Fruit fly (Drosophila melanogaster) whole organism, embryonic: ENCODE results near the gene CG11842.

ENCODE experiments used
- Asciz ChIP-seq: fragments of 200-800 bp; sonication (Bioruptor generic); optimal IDR thresholded peaks from 2 replicates; lab custom pipeline; 2017; ENCODE audit warnings: missing biosample characterization, mild to moderate bottlenecking, missing genetic modification characterization, missing genetic modification reagents
- B-H2 ChIP-seq: fragments of 200-800 bp; sonication (Bioruptor generic); optimal IDR thresholded peaks from 2 replicates; lab custom pipeline; 2018; ENCODE audit warnings: missing biosample characterization, mild to moderate bottlenecking, missing genetic modification characterization
- Bteb2 ChIP-seq: fragments of 200-800 bp; sonication (Bioruptor generic); optimal IDR thresholded peaks from 2 replicates; lab custom pipeline; 2016; ENCODE audit warnings: missing biosample characterization, missing genetic modification characterization
- C15 ChIP-seq: fragments of 200-800 bp; sonication (Bioruptor generic); IDR thresholded peaks from 3 replicates; pipeline ENCODE4 v1.3.6; 2022; ENCODE audit warnings: missing biosample characterization, missing genetic modification characterization
- CG10147 ChIP-seq: fragments of 200-800 bp; sonication (Bioruptor generic); optimal IDR thresholded peaks from 2 replicates; lab custom pipeline; 2019; ENCODE audit warnings: missing biosample characterization, mild to moderate bottlenecking, missing genetic modification characterization, moderate library complexity
- CG10565 ChIP-seq: fragments of 200-800 bp; sonication (Bioruptor generic); optimal IDR thresholded peaks from 3 replicates; lab custom pipeline; 2016; ENCODE audit warnings: missing biosample characterization, mild to moderate bottlenecking, missing genetic modification characterization
- CG11247 ChIP-seq: fragments of 200-800 bp; sonication (Bioruptor generic); IDR thresholded peaks from 2 replicates; pipeline ENCODE4 v1.3.6; 2022; ENCODE audit warnings: missing biosample characterization, missing genetic modification characterization
- CG11560 ChIP-seq: fragments of 200-800 bp; sonication (Bioruptor generic); IDR thresholded peaks from 3 replicates; pipeline ENCODE4 v1.3.6; 2022; ENCODE audit warnings: missing biosample characterization, missing genetic modification characterization
- CG12219 ChIP-seq: fragments of 200-800 bp; sonication (Bioruptor generic); optimal IDR thresholded peaks from 3 replicates; lab custom pipeline; 2018; ENCODE audit warnings: missing biosample characterization, mild to moderate bottlenecking, missing genetic modification characterization
- CG15514 ChIP-seq: fragments of 200-800 bp; sonication (Bioruptor generic); optimal IDR thresholded peaks from 3 replicates; lab custom pipeline; 2017; ENCODE audit warnings: missing biosample characterization, missing genetic modification characterization, mild to moderate bottlenecking, moderate library complexity, missing genetic modification reagents
- CG1603 ChIP-seq: fragments of 200-800 bp; sonication (Bioruptor generic); optimal IDR thresholded peaks from 2 replicates; lab custom pipeline; 2019; ENCODE audit warnings: missing biosample characterization, mild to moderate bottlenecking, missing genetic modification characterization, moderate library complexity
- CG17186 ChIP-seq: fragments of 200-800 bp; sonication (Bioruptor generic); optimal IDR thresholded peaks from 3 replicates; lab custom pipeline; 2017; ENCODE audit warnings: missing biosample characterization, missing genetic modification reagents, missing genetic modification characterization
- CG2202 ChIP-seq: fragments of 200-800 bp; sonication (Bioruptor generic); optimal IDR thresholded peaks from 2 replicates; lab custom pipeline; 2018; ENCODE audit warnings: missing biosample characterization, mild to moderate bottlenecking, missing genetic modification characterization
- CG33557 ChIP-seq: fragments of 200-800 bp; sonication (Bioruptor generic); optimal IDR thresholded peaks from 2 replicates; lab custom pipeline; 2019; ENCODE audit warnings: missing biosample characterization, mild to moderate bottlenecking, missing genetic modification characterization, moderate library complexity
- CG4282 ChIP-seq: fragments of 200-800 bp; sonication (Bioruptor generic); optimal IDR thresholded peaks from 2 replicates; lab custom pipeline; 2016; ENCODE audit warnings: missing biosample characterization, missing genetic modification characterization
- CG4360 ChIP-seq: fragments of 200-800 bp; sonication (Bioruptor generic); IDR thresholded peaks from 2 replicates; pipeline ENCODE4 v1.3.6; 2022; ENCODE audit warnings: missing biosample characterization, missing genetic modification characterization
- CG4404 ChIP-seq: fragments of 200-800 bp; sonication (Bioruptor generic); IDR thresholded peaks from 2 replicates; pipeline ENCODE4 v1.3.6; 2022; ENCODE audit warnings: missing biosample characterization, missing genetic modification characterization
- CG5180 ChIP-seq: fragments of 200-800 bp; sonication (Bioruptor generic); optimal IDR thresholded peaks from 3 replicates; lab custom pipeline; 2017; ENCODE audit warnings: missing biosample characterization, missing genetic modification characterization, mild to moderate bottlenecking, moderate library complexity, missing genetic modification reagents
- CG8281 ChIP-seq: fragments of 200-800 bp; sonication (Bioruptor generic); optimal IDR thresholded peaks from 2 replicates; lab custom pipeline; 2018; ENCODE audit warnings: missing biosample characterization, mild to moderate bottlenecking, missing genetic modification characterization, moderate library complexity
- CG8478 ChIP-seq: fragments of >200 bp; optimal IDR thresholded peaks from 2 replicates; lab custom pipeline; 2018
- CG9932 ChIP-seq: fragments of 200-800 bp; sonication (Bioruptor generic); IDR thresholded peaks from 2 replicates; pipeline ENCODE4 v1.3.6; 2022; ENCODE audit warnings: missing biosample characterization, missing genetic modification characterization
- Chrac-16 ChIP-seq: fragments of 200-800 bp; sonication (Bioruptor generic); optimal IDR thresholded peaks from 3 replicates; lab custom pipeline; 2016; ENCODE audit warnings: missing biosample characterization, missing genetic modification characterization
- Doc2 ChIP-seq: fragments of 200-800 bp; sonication (Bioruptor generic); IDR thresholded peaks from 2 replicates; pipeline ENCODE4 v1.3.6; 2022; ENCODE audit warnings: missing biosample characterization, missing genetic modification characterization
- Drgx ChIP-seq: fragments of 200-800 bp; sonication (Bioruptor generic); IDR thresholded peaks from 2 replicates; pipeline ENCODE4 v1.3.6; 2022; ENCODE audit warnings: missing biosample characterization, missing genetic modification characterization
- E2f1 ChIP-seq: fragments of 200-800 bp; sonication (Bioruptor generic); IDR thresholded peaks from 2 replicates; pipeline ENCODE4 v1.3.6; 2022; ENCODE audit warnings: missing biosample characterization, missing genetic modification characterization
- H2.0 ChIP-seq: fragments of 200-800 bp; sonication (Bioruptor generic); IDR thresholded peaks from 2 replicates; pipeline ENCODE4 v1.3.6; 2022; ENCODE audit warnings: missing biosample characterization, missing genetic modification characterization
- Hmx ChIP-seq: fragments of 200-800 bp; sonication (Bioruptor generic); optimal IDR thresholded peaks from 2 replicates; lab custom pipeline; 2016; ENCODE audit warnings: missing biosample characterization, missing genetic modification characterization
- Hr78 ChIP-seq, 2 experiments: fragments of 200-800 bp in 1 of 2; fragments of >200 bp in 1 of 2; sonication (Bioruptor generic) in 1 of 2; optimal IDR thresholded peaks; 2 replicates each; lab custom pipeline; 2017 to 2019; ENCODE audit warnings: missing biosample characterization in 2 of 2, missing genetic modification characterization in 2 of 2, mild to moderate bottlenecking in 1 of 2, moderate library complexity in 1 of 2
- Lpt ChIP-seq: fragments of >200 bp; optimal IDR thresholded peaks from 2 replicates; lab custom pipeline; 2018; ENCODE audit warnings: missing biosample characterization, missing genetic modification characterization
- MTF-1 ChIP-seq: fragments of 200-800 bp; sonication (Bioruptor generic); optimal IDR thresholded peaks from 2 replicates; lab custom pipeline; 2018; ENCODE audit warnings: missing biosample characterization, mild to moderate bottlenecking, missing genetic modification characterization, borderline replicate concordance
- Myb ChIP-seq: fragments of 200-800 bp; sonication (Bioruptor generic); optimal IDR thresholded peaks from 2 replicates; lab custom pipeline; 2016; ENCODE audit warnings: missing biosample characterization, missing genetic modification characterization
- PHDP ChIP-seq: fragments of 200-800 bp; sonication (Bioruptor generic); optimal IDR thresholded peaks from 3 replicates; lab custom pipeline; 2018; ENCODE audit warnings: missing biosample characterization, mild to moderate bottlenecking, missing genetic modification characterization, moderate library complexity
- Rfx ChIP-seq: fragments of 200-800 bp; sonication (Bioruptor generic); IDR thresholded peaks from 2 replicates; pipeline ENCODE4 v1.3.6; 2022; ENCODE audit warnings: missing biosample characterization, missing genetic modification characterization
- Rx ChIP-seq: fragments of 200-800 bp; sonication (Bioruptor generic); IDR thresholded peaks from 2 replicates; pipeline ENCODE4 v1.3.6; 2022; ENCODE audit warnings: missing biosample characterization, missing genetic modification characterization
- Side ChIP-seq: fragments of 200-800 bp; sonication (Bioruptor generic); optimal IDR thresholded peaks from 2 replicates; lab custom pipeline; 2016; ENCODE audit warnings: missing biosample characterization, missing genetic modification characterization
- Sox100B ChIP-seq: fragments of 200-800 bp; sonication (Bioruptor generic); optimal IDR thresholded peaks from 3 replicates; lab custom pipeline; 2018; ENCODE audit warnings: missing biosample characterization, mild to moderate bottlenecking, missing genetic modification characterization
- Ssrp ChIP-seq: fragments of 200-800 bp; sonication (Bioruptor generic); optimal IDR thresholded peaks from 2 replicates; lab custom pipeline; 2018; ENCODE audit warnings: missing biosample characterization, mild to moderate bottlenecking, missing genetic modification characterization, moderate library complexity
- ac ChIP-seq: fragments of 200-800 bp; sonication (Bioruptor generic); optimal IDR thresholded peaks from 3 replicates; lab custom pipeline; 2017; ENCODE audit warnings: missing biosample characterization, mild to moderate bottlenecking, missing genetic modification characterization
- jing ChIP-seq: fragments of 200-800 bp; sonication (Bioruptor generic); optimal IDR thresholded peaks from 2 replicates; lab custom pipeline; 2018; ENCODE audit warnings: missing biosample characterization, mild to moderate bottlenecking, missing genetic modification characterization
- odd ChIP-seq: fragments of 200-800 bp; sonication (Bioruptor generic); optimal IDR thresholded peaks from 2 replicates; lab custom pipeline; 2017; ENCODE audit warnings: missing biosample characterization, mild to moderate bottlenecking, missing genetic modification characterization
- otp ChIP-seq: fragments of 200-800 bp; sonication (Bioruptor generic); IDR thresholded peaks from 3 replicates; pipeline ENCODE4, ENCODE4 v1.3.6; 2022; ENCODE audit warnings: missing biosample characterization, missing genetic modification characterization
- pho ChIP-seq: fragments of 200-800 bp; sonication (Bioruptor generic); optimal IDR thresholded peaks from 2 replicates; lab custom pipeline; 2016; ENCODE audit warnings: missing biosample characterization, missing genetic modification characterization
- phol ChIP-seq: fragments of 200-800 bp; sonication (Bioruptor generic); optimal IDR thresholded peaks from 3 replicates; lab custom pipeline; 2018; ENCODE audit warnings: missing biosample characterization, mild to moderate bottlenecking, missing genetic modification characterization, moderate library complexity
- pita ChIP-seq: fragments of 200-800 bp; sonication (Bioruptor generic); optimal IDR thresholded peaks from 2 replicates; lab custom pipeline; 2017; ENCODE audit warnings: missing biosample characterization, mild to moderate bottlenecking, missing genetic modification characterization
- scrt ChIP-seq: fragments of 200-800 bp; sonication (Bioruptor generic); optimal IDR thresholded peaks from 2 replicates; lab custom pipeline; 2018; ENCODE audit warnings: missing biosample characterization, mild to moderate bottlenecking, missing genetic modification characterization, moderate library complexity
- sim ChIP-seq: fragments of 200-800 bp; sonication (Bioruptor generic); IDR thresholded peaks from 2 replicates; pipeline ENCODE4 v1.3.6; 2022; ENCODE audit warnings: missing biosample characterization, missing genetic modification characterization
- sug ChIP-seq: fragments of 200-800 bp; optimal IDR thresholded peaks from 2 replicates; lab custom pipeline; 2019; ENCODE audit warnings: missing biosample characterization, mild to moderate bottlenecking, missing genetic modification characterization, moderate library complexity
- wor ChIP-seq: fragments of 200-800 bp; sonication (Bioruptor generic); IDR thresholded peaks from 2 replicates; pipeline ENCODE4 v1.3.6; 2022; ENCODE audit warnings: missing biosample characterization, missing genetic modification characterization
- zen ChIP-seq: fragments of 200-800 bp; sonication (Bioruptor generic); optimal IDR thresholded peaks from 3 replicates; lab custom pipeline; 2018; ENCODE audit warnings: missing biosample characterization, mild to moderate bottlenecking, missing genetic modification characterization, moderate library complexity

Gene CG11842

dm6 chr3R:29039704-29040430, 12.6 kb upstream of the CG11842 start (continued):
- peak; percentile 44 for TF ChIP-seq pho
- TF ChIP-seq Myb (GFP tag; lab: Kevin White, UChicago) = peak; percentile 10
- no peak for TF ChIP-seq odd
- peak; percentile 23 for TF ChIP-seq CG4282
- TF ChIP-seq Side (GFP tag; lab: Kevin White, UChicago) = peak; percentile 26
- TF ChIP-seq Rfx (GFP tag; lab: Robert Waterston, UW) = peak; percentile 69
- no peak for TF ChIP-seq Ssrp
- peak; percentile 56 for TF ChIP-seq CG15514 (GFP tag; lab: Kevin White, UChicago)
- peak; percentile 51 for TF ChIP-seq CG17186 (GFP tag; lab: Kevin White, UChicago)
- no peak for TF ChIP-seq jing
- no peak for TF ChIP-seq Rx (GFP tag; lab: Robert Waterston, UW)
- TF ChIP-seq Doc2 (GFP tag; lab: Robert Waterston, UW) = no peak
- TF ChIP-seq Chrac-16 (GFP tag; lab: Kevin White, UChicago) = peak; percentile 43
- peak; percentile 49 for TF ChIP-seq Bteb2 (GFP tag; lab: Kevin White, UChicago)
- no peak for TF ChIP-seq CG11560 (tag; lab: Robert Waterston, UW)
- no peak for TF ChIP-seq CG8281 (tag; lab: Kevin White, UChicago)
- TF ChIP-seq CG10147 (GFP tag; lab: Kevin White, UChicago) = no peak
- TF ChIP-seq sim (GFP tag; lab: Robert Waterston, UW) = no peak
- TF ChIP-seq Hr78 (GFP tag; optimal IDR thresholded peaks at IDR 0.05; lab: Kevin White, UChicago) = no peak
- TF ChIP-seq otp (GFP tag; lab: Robert Waterston, UW) = peak; percentile 37; the same call in 1 of the 3 replicates
- no peak for TF ChIP-seq Asciz
- TF ChIP-seq pita (GFP tag; lab: Kevin White, UChicago) = no peak

dm6 chr3R:29040526-29041195, 11.8 kb upstream of the CG11842 start:
- TF ChIP-seq CG2202 (tag; lab: Kevin White, UChicago) (no peak), Hmx (GFP tag; lab: Kevin White, UChicago) (no peak), Drgx (GFP tag; lab: Robert Waterston, UW) (peak; percentile 48; the same call in 1 of the 2 replicates), E2f1 (GFP tag; lab: Robert Waterston, UW) (peak; percentile 54), zen (tag; lab: Kevin White, UChicago) (no peak), ac (GFP tag; lab: Kevin White, UChicago) (no peak), CG12219 (GFP tag; lab: Kevin White, UChicago) (peak; percentile 46), Bteb2 (GFP tag; lab: Kevin White, UChicago) (no peak), CG33557 (GFP tag; lab: Kevin White, UChicago) (no peak), phol (tag; lab: Kevin White, UChicago) (peak; percentile 79), CG11247 (GFP tag; lab: Robert Waterston, UW) (no peak), Sox100B (GFP tag; lab: Kevin White, UChicago) (peak; percentile 87), jing (no peak), PHDP (tag; lab: Kevin White, UChicago) (peak; percentile 78), CG1603 (tag; lab: Kevin White, UChicago) (no peak), scrt (GFP tag; lab: Kevin White, UChicago) (peak; percentile 48), CG4404 (GFP tag; lab: Robert Waterston, UW) (no peak), MTF-1 (GFP tag; lab: Kevin White, UChicago) (no peak), Lpt (no peak), C15 (GFP tag; lab: Robert Waterston, UW) (no peak), CG8478 (no peak), CG9932 (GFP tag; lab: Robert Waterston, UW) (peak; percentile 42; the same call in 1 of the 2 replicates), CG5180 (GFP tag; lab: Kevin White, UChicago) (no peak), sug (tag; lab: Kevin White, UChicago) (no peak), CG10565 (GFP tag; lab: Kevin White, UChicago) (no peak), H2.0 (GFP tag; lab: Robert Waterston, UW) (no peak), CG4360 (GFP tag; lab: Robert Waterston, UW) (no peak), wor (GFP tag; lab: Robert Waterston, UW) (0 out of 2 replicates have a peak, but pooled peaks have one; percentile 21), B-H2 (GFP tag; lab: Kevin White, UChicago) (no peak)
